Fruit fly (Drosophila melanogaster): Measurements from ENCODE around the gene CG16820.

Gene CG16820

DNA sequence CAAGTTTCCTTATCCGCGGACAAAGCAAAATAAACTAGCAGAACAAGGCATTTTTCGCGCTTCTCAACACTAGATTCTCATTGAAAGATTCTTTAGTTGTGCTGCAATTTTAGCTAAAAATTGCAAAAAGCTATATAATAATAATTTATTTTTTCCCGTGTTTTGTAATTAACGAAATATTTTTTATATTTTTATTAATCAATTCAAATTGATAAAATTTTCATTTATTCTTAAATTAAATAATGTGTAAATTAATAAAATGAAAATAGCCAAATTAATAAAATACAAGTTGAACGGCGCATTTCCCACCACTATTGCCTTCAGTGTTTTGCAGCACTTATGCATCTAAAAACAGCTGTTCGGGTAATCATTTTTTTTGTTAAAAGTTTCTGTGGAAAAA lies 40.4 kb downstream of the CG16820 start, which contains the start of the genes Drep4 and Uvrag (continued):
- TF ChIP-seq vnd (GFP tag; IDR thresholded peaks at IDR 0.05; ENCODE audit: partially characterized antibody) (no peak), ro (GFP tag; IDR thresholded peaks at IDR 0.05) (no peak), CG10147 (GFP tag; optimal IDR thresholded peaks at IDR 0.05) (no peak), CG17912 (GFP tag; optimal IDR thresholded peaks at IDR 0.05) (no peak), CG1024 (GFP tag; IDR thresholded peaks at IDR 0.05) (no peak), dm (GFP tag; optimal IDR thresholded peaks at IDR 0.05) (no peak), NfI (GFP tag; optimal IDR thresholded peaks at IDR 0.05) (peak; percentile 73), Awh (GFP tag; IDR thresholded peaks at IDR 0.05) (no peak), CG6791 (GFP tag; IDR thresholded peaks at IDR 0.05; ENCODE audit: partially characterized antibody) (no peak), CG10366 (GFP tag; IDR thresholded peaks at IDR 0.05) (no peak), CG9727 (GFP tag; optimal IDR thresholded peaks at IDR 0.05) (no peak), pita (GFP tag; optimal IDR thresholded peaks at IDR 0.05) (no peak), grn (GFP tag; optimal IDR thresholded peaks at IDR 0.05) (no peak), ham (GFP tag; IDR thresholded peaks at IDR 0.05) (no peak), Hand (GFP tag; optimal IDR thresholded peaks at IDR 0.05) (no peak), CG6654 (GFP tag; optimal IDR thresholded peaks at IDR 0.05) (no peak), pan (optimal IDR thresholded peaks at IDR 0.05) (no peak), pan (GFP tag; optimal IDR thresholded peaks at IDR 0.05 in 1 of 2, IDR thresholded peaks at IDR 0.05 in 1 of 2) (no peak), nau (GFP tag; optimal IDR thresholded peaks at IDR 0.05) (no peak), gce (GFP tag; IDR thresholded peaks at IDR 0.05) (no peak), stc (GFP tag; IDR thresholded peaks at IDR 0.05) (no peak; the same call in 1 of the 2 replicates), sr (GFP tag; IDR thresholded peaks at IDR 0.05) (no peak), Drgx (GFP tag; IDR thresholded peaks at IDR 0.05) (0 out of 2 replicates have a peak, but pooled peaks have one; percentile 19), ATbp (GFP tag; optimal IDR thresholded peaks at IDR 0.05) (no peak), H2.0 (GFP tag; IDR thresholded peaks at IDR 0.05) (no peak), HLH3B (GFP tag; IDR thresholded peaks at IDR 0.05) (0 out of 2 replicates have a peak, but pooled peaks have one; percentile 16), ewg (GFP tag; optimal IDR thresholded peaks at IDR 0.05) (peak; percentile 47), CG17361 (GFP tag; IDR thresholded peaks at IDR 0.05) (no peak; the same call in 2 of the 3 replicates), CG14014 (GFP tag; IDR thresholded peaks at IDR 0.05) (no peak), Mes4 (GFP tag; optimal IDR thresholded peaks at IDR 0.05) (no peak), tin (GFP tag; optimal IDR thresholded peaks at IDR 0.05) (peak; percentile 64), CG12219 (GFP tag; optimal IDR thresholded peaks at IDR 0.05) (no peak), CG9932 (GFP tag; IDR thresholded peaks at IDR 0.05) (peak; percentile 86), Xbp1 (GFP tag; optimal IDR thresholded peaks at IDR 0.05) (peak; percentile 76), Xrp1 (GFP tag; IDR thresholded peaks at IDR 0.05) (peak; percentile 77), Ravus (GFP tag; IDR thresholded peaks at IDR 0.05) (no peak; the same call in 1 of the 2 replicates), BEAF-32 (GFP tag; optimal IDR thresholded peaks at IDR 0.05) (peak; percentile 33), Oli (tag; optimal IDR thresholded peaks at IDR 0.05) (peak; percentile 62), sisA (GFP tag; IDR thresholded peaks at IDR 0.05) (no peak), CG13894 (tag; optimal IDR thresholded peaks at IDR 0.05) (no peak), nmo (GFP tag; optimal IDR thresholded peaks at IDR 0.05) (peak; percentile 80), CG31365 (tag; optimal IDR thresholded peaks at IDR 0.05) (no peak), CG15479 (GFP tag; optimal IDR thresholded peaks at IDR 0.05) (no peak), toy (GFP tag; IDR thresholded peaks at IDR 0.05) (no peak), phol (tag; optimal IDR thresholded peaks at IDR 0.05) (peak; percentile 78), CG1602 (GFP tag; optimal IDR thresholded peaks at IDR 0.05) (peak; percentile 55), CG6689 (GFP tag; IDR thresholded peaks at IDR 0.05) (peak; percentile 31; the same call in 1 of the 2 replicates), chm (GFP tag; IDR thresholded peaks at IDR 0.05) (no peak), btn (GFP tag; optimal IDR thresholded peaks at IDR 0.05) (no peak), CG15514 (GFP tag; optimal IDR thresholded peaks at IDR 0.05) (peak; percentile 46), en (GFP tag; optimal IDR thresholded peaks at IDR 0.05) (no peak), grau (tag; optimal IDR thresholded peaks at IDR 0.05) (peak; percentile 80)

Data from whole organism, embryonic.